In genomic region chrX:3351560-3351959, dm6 we compare ENCODE assay signal across 2 fruit fly cellular contexts.
A peak's percentile ranks its signal among the peaks of the same experiment; 100 is the strongest.
TF ChIP-seq lines count a peak whose summit lies in the region.

No protein-coding gene starts in this region.

- TF ChIP-seq CTCF in whole organism, embryonic (GFP tag; optimal IDR thresholded peaks at IDR 0.05; lab: Kevin White, UChicago), result no peak

TF ChIP-seq in whole organism, embryonic, 481 proteins besides CTCF, POLR2A, EP300 and RAD21:
- TF ChIP-seq knrl (GFP tag; IDR thresholded peaks at IDR 0.05; lab: Robert Waterston, UW; ENCODE audit: partially characterized antibody), result no peak
- no peak for TF ChIP-seq sug (tag; optimal IDR thresholded peaks at IDR 0.05; lab: Kevin White, UChicago)
- TF ChIP-seq tll (GFP tag; optimal IDR thresholded peaks at IDR 0.05; lab: Kevin White, UChicago), result peak in 1 of 2 experiments; percentile 27
- peak; percentile 32 for TF ChIP-seq cg (GFP tag; optimal IDR thresholded peaks at IDR 0.05; lab: Kevin White, UChicago)
- TF ChIP-seq Hr3 (GFP tag; optimal IDR thresholded peaks at IDR 0.05; lab: Kevin White, UChicago), result no peak
- TF ChIP-seq CG10959 (GFP tag; IDR thresholded peaks at IDR 0.05; lab: Robert Waterston, UW), result no peak
- no peak for TF ChIP-seq CG16813 (GFP tag; IDR thresholded peaks at IDR 0.05; lab: Robert Waterston, UW; ENCODE audit: partially characterized antibody)
- TF ChIP-seq twi (tag; optimal IDR thresholded peaks at IDR 0.05; lab: Kevin White, UChicago), result peak; percentile 98
- no peak for TF ChIP-seq Xbp1 (GFP tag; optimal IDR thresholded peaks at IDR 0.05; lab: Kevin White, UChicago)
- no peak for TF ChIP-seq crol (GFP tag; IDR thresholded peaks at IDR 0.05; lab: Robert Waterston, UW)

TF ChIP-seq in whole organism, prepupa, 60 proteins besides CTCF, POLR2A, EP300 and RAD21:
- TF ChIP-seq CG8632 (GFP tag; optimal IDR thresholded peaks at IDR 0.05; lab: Kevin White, UChicago), result no peak
- TF ChIP-seq svp (GFP tag; lab: Kevin White, UChicago), result peak; percentile 58
